Fruit fly (Drosophila melanogaster) whole organism, embryonic: ENCODE data around the gene CG12379.

ENCODE experiments used
- Atf-2 ChIP-seq: fragments of 200-800 bp; sonication (Bioruptor generic); optimal IDR thresholded peaks from 2 replicates; lab custom pipeline; 2016; ENCODE audit warnings: missing biosample characterization, missing genetic modification characterization
- CG10431 ChIP-seq: fragments of 200-800 bp; sonication (Bioruptor generic); optimal IDR thresholded peaks from 3 replicates; lab custom pipeline; 2018; ENCODE audit warnings: missing biosample characterization, mild to moderate bottlenecking, missing genetic modification characterization
- CG1233 ChIP-seq: fragments of 200-800 bp; sonication (Bioruptor generic); optimal IDR thresholded peaks from 4 replicates; lab custom pipeline; 2018; ENCODE audit warnings: missing biosample characterization, mild to moderate bottlenecking, missing genetic modification characterization
- CG17568 ChIP-seq: fragments of 200-800 bp; sonication (Bioruptor generic); optimal IDR thresholded peaks from 2 replicates; lab custom pipeline; 2018; ENCODE audit warnings: missing biosample characterization, mild to moderate bottlenecking, missing genetic modification characterization, moderate library complexity
- CG18262 ChIP-seq: fragments of 200-800 bp; optimal IDR thresholded peaks from 3 replicates; lab custom pipeline; 2019; ENCODE audit warnings: missing biosample characterization, mild to moderate bottlenecking, missing genetic modification characterization, moderate library complexity
- CG18764 ChIP-seq: fragments of 200-800 bp; sonication (Bioruptor generic); optimal IDR thresholded peaks from 3 replicates; lab custom pipeline; 2016; ENCODE audit warnings: missing biosample characterization, missing genetic modification characterization
- CG2120 ChIP-seq: fragments of 200-800 bp; sonication (Bioruptor generic); optimal IDR thresholded peaks from 3 replicates; lab custom pipeline; 2016; ENCODE audit warnings: missing biosample characterization, missing genetic modification characterization
- CG2202 ChIP-seq: fragments of 200-800 bp; sonication (Bioruptor generic); optimal IDR thresholded peaks from 2 replicates; lab custom pipeline; 2018; ENCODE audit warnings: missing biosample characterization, mild to moderate bottlenecking, missing genetic modification characterization
- CG31441 ChIP-seq: fragments of 200-800 bp; sonication (Bioruptor generic); IDR thresholded peaks from 2 replicates; pipeline ENCODE4 v1.3.6; 2022; ENCODE audit warnings: missing biosample characterization, missing genetic modification characterization
- CG3163 ChIP-seq: fragments of 200-800 bp; sonication (Bioruptor generic); optimal IDR thresholded peaks from 3 replicates; lab custom pipeline; 2016; ENCODE audit warnings: missing biosample characterization, missing genetic modification characterization
- CG3847 ChIP-seq: fragments of 200-800 bp; sonication (Bioruptor generic); IDR thresholded peaks from 2 replicates; pipeline ENCODE4 v1.3.6; 2022; ENCODE audit warnings: missing biosample characterization, missing genetic modification characterization
- CG5180 ChIP-seq: fragments of 200-800 bp; sonication (Bioruptor generic); optimal IDR thresholded peaks from 3 replicates; lab custom pipeline; 2017; ENCODE audit warnings: missing biosample characterization, missing genetic modification characterization, mild to moderate bottlenecking, moderate library complexity, missing genetic modification reagents
- CG6175 ChIP-seq: fragments of 200-800 bp; sonication (Bioruptor generic); IDR thresholded peaks from 3 replicates; pipeline ENCODE4 v1.3.6; 2022; ENCODE audit warnings: missing biosample characterization, missing genetic modification characterization
- CG7786 ChIP-seq: fragments of 200-800 bp; sonication (Bioruptor generic); optimal IDR thresholded peaks from 2 replicates; lab custom pipeline; 2016; ENCODE audit warnings: missing biosample characterization, missing genetic modification characterization
- CG7928 ChIP-seq: fragments of 200-800 bp; sonication (Bioruptor generic); optimal IDR thresholded peaks from 2 replicates; lab custom pipeline; 2017; ENCODE audit warnings: missing biosample characterization, mild to moderate bottlenecking, missing genetic modification characterization
- CG7963 ChIP-seq: fragments of 200-800 bp; sonication (Bioruptor generic); IDR thresholded peaks from 3 replicates; pipeline ENCODE4 v1.3.6; 2022; ENCODE audit warnings: missing biosample characterization, missing genetic modification characterization; ENCODE audit not compliant: partially characterized antibody
- CG8359 ChIP-seq: fragments of 200-800 bp; sonication (Bioruptor generic); optimal IDR thresholded peaks from 2 replicates; lab custom pipeline; 2017; ENCODE audit warnings: missing biosample characterization, mild to moderate bottlenecking, missing genetic modification characterization, borderline replicate concordance
- CG9437 ChIP-seq: fragments of 200-800 bp; sonication (Bioruptor generic); optimal IDR thresholded peaks from 2 replicates; lab custom pipeline; 2018; ENCODE audit warnings: missing biosample characterization, mild to moderate bottlenecking, missing genetic modification characterization
- CG9876 ChIP-seq: fragments of 200-800 bp; sonication (Bioruptor generic); optimal IDR thresholded peaks from 2 replicates; lab custom pipeline; 2016; ENCODE audit warnings: missing biosample characterization, missing genetic modification characterization
- CHES-1-like ChIP-seq: fragments of 200-800 bp; sonication (Bioruptor generic); optimal IDR thresholded peaks from 2 replicates; lab custom pipeline; 2016; ENCODE audit warnings: missing biosample characterization, missing genetic modification characterization
- D19B ChIP-seq: fragments of 200-800 bp; sonication (Bioruptor generic); optimal IDR thresholded peaks from 2 replicates; lab custom pipeline; 2017; ENCODE audit warnings: missing biosample characterization, mild to moderate bottlenecking, missing genetic modification characterization
- Dbx ChIP-seq: fragments of 200-800 bp; sonication (Bioruptor generic); IDR thresholded peaks from 3 replicates; pipeline ENCODE4 v1.3.6; 2022; ENCODE audit warnings: missing biosample characterization, missing genetic modification characterization
- E2f1 ChIP-seq: fragments of 200-800 bp; sonication (Bioruptor generic); IDR thresholded peaks from 2 replicates; pipeline ENCODE4 v1.3.6; 2022; ENCODE audit warnings: missing biosample characterization, missing genetic modification characterization
- Fer2 ChIP-seq: fragments of 200-800 bp; sonication (Bioruptor generic); optimal IDR thresholded peaks from 2 replicates; lab custom pipeline; 2018; ENCODE audit warnings: missing biosample characterization, mild to moderate bottlenecking, missing genetic modification characterization, moderate library complexity
- H2.0 ChIP-seq: fragments of 200-800 bp; sonication (Bioruptor generic); IDR thresholded peaks from 2 replicates; pipeline ENCODE4 v1.3.6; 2022; ENCODE audit warnings: missing biosample characterization, missing genetic modification characterization
- HmgZ ChIP-seq: fragments of 200-800 bp; sonication (Bioruptor generic); optimal IDR thresholded peaks from 2 replicates; lab custom pipeline; 2018; ENCODE audit warnings: missing biosample characterization, mild to moderate bottlenecking, missing genetic modification characterization
- Lpt ChIP-seq: fragments of >200 bp; optimal IDR thresholded peaks from 2 replicates; lab custom pipeline; 2018; ENCODE audit warnings: missing biosample characterization, missing genetic modification characterization
- Mad ChIP-seq: fragments of 200-800 bp; sonication (Bioruptor generic); optimal IDR thresholded peaks from 2 replicates; lab custom pipeline; 2016; ENCODE audit warnings: missing biosample characterization, missing genetic modification characterization
- Nf-YC ChIP-seq: fragments of 200-800 bp; optimal IDR thresholded peaks from 3 replicates; lab custom pipeline; 2019; ENCODE audit warnings: missing biosample characterization, mild to moderate bottlenecking, missing genetic modification characterization, moderate library complexity
- Opbp ChIP-seq: fragments of 200-800 bp; sonication (Bioruptor generic); IDR thresholded peaks from 3 replicates; pipeline ENCODE4 v1.3.6; 2022; ENCODE audit warnings: missing biosample characterization, missing genetic modification characterization; ENCODE audit not compliant: partially characterized antibody
- Sin3A ChIP-seq: fragments of >200 bp; optimal IDR thresholded peaks from 2 replicates; lab custom pipeline; 2018
- br ChIP-seq: fragments of >200 bp; optimal IDR thresholded peaks from 2 replicates; lab custom pipeline; 2017
- chinmo ChIP-seq: fragments of 200-800 bp; sonication (Bioruptor generic); IDR thresholded peaks from 4 replicates; pipeline ENCODE4 v1.3.6; 2022; ENCODE audit warnings: missing biosample characterization, missing genetic modification characterization; ENCODE audit not compliant: partially characterized antibody
- chm ChIP-seq: fragments of 200-800 bp; sonication (Bioruptor generic); IDR thresholded peaks from 2 replicates; pipeline ENCODE4 v1.3.6; 2022; ENCODE audit warnings: missing biosample characterization, missing genetic modification characterization
- da ChIP-seq: fragments of 200-800 bp; sonication (Bioruptor generic); optimal IDR thresholded peaks from 2 replicates; lab custom pipeline; 2016; ENCODE audit warnings: missing biosample characterization, missing genetic modification characterization
- gcm ChIP-seq: fragments of 200-800 bp; sonication (Bioruptor generic); optimal IDR thresholded peaks from 2 replicates; lab custom pipeline; 2019; ENCODE audit warnings: missing biosample characterization, mild to moderate bottlenecking, missing genetic modification characterization, moderate library complexity
- gcm2 ChIP-seq: fragments of 200-800 bp; sonication (Bioruptor generic); optimal IDR thresholded peaks from 2 replicates; lab custom pipeline; 2016; ENCODE audit warnings: missing biosample characterization, missing genetic modification characterization
- ind ChIP-seq: fragments of 200-800 bp; sonication (Bioruptor generic); optimal IDR thresholded peaks from 3 replicates; lab custom pipeline; 2016; ENCODE audit warnings: missing biosample characterization, missing genetic modification characterization
- klu ChIP-seq: fragments of 200-800 bp; sonication (Bioruptor generic); IDR thresholded peaks from 2 replicates; pipeline ENCODE4 v1.3.6; 2022; ENCODE audit warnings: missing biosample characterization, missing genetic modification characterization
- lbe ChIP-seq: fragments of 200-800 bp; sonication (Bioruptor generic); optimal IDR thresholded peaks from 2 replicates; lab custom pipeline; 2016; ENCODE audit warnings: missing biosample characterization, mild to moderate bottlenecking, missing genetic modification characterization
- nau ChIP-seq: fragments of 200-800 bp; sonication (Bioruptor generic); optimal IDR thresholded peaks from 3 replicates; lab custom pipeline; 2017; ENCODE audit warnings: missing biosample characterization, mild to moderate bottlenecking, missing genetic modification characterization, missing genetic modification reagents
- pfk ChIP-seq: fragments of 200-800 bp; sonication (Bioruptor generic); optimal IDR thresholded peaks from 2 replicates; lab custom pipeline; 2018; ENCODE audit warnings: missing biosample characterization, mild to moderate bottlenecking, missing genetic modification characterization, moderate library complexity
- pum ChIP-seq: fragments of 200-800 bp; sonication (Bioruptor generic); optimal IDR thresholded peaks from 2 replicates; lab custom pipeline; 2016; ENCODE audit warnings: missing biosample characterization, missing genetic modification characterization
- ranshi ChIP-seq: fragments of 200-800 bp; sonication (Bioruptor generic); IDR thresholded peaks from 2 replicates; pipeline ENCODE4 v1.3.6; 2022; ENCODE audit warnings: missing biosample characterization, missing genetic modification characterization
- sim ChIP-seq: fragments of 200-800 bp; sonication (Bioruptor generic); IDR thresholded peaks from 2 replicates; pipeline ENCODE4 v1.3.6; 2022; ENCODE audit warnings: missing biosample characterization, missing genetic modification characterization
- slou ChIP-seq: fragments of 200-800 bp; sonication (Bioruptor generic); optimal IDR thresholded peaks from 3 replicates; lab custom pipeline; 2016; ENCODE audit warnings: missing biosample characterization, missing genetic modification characterization
- slp2 ChIP-seq: fragments of 200-800 bp; sonication (Bioruptor generic); optimal IDR thresholded peaks from 2 replicates; lab custom pipeline; 2016; ENCODE audit warnings: missing biosample characterization, missing genetic modification characterization
- tin ChIP-seq: fragments of 200-800 bp; sonication (Bioruptor generic); optimal IDR thresholded peaks from 3 replicates; lab custom pipeline; 2016; ENCODE audit warnings: missing biosample characterization, missing genetic modification characterization
- tll ChIP-seq, 2 experiments: fragments of 200-800 bp in 1 of 2; fragments of >200 bp in 1 of 2; sonication (Bioruptor generic) in 1 of 2; optimal IDR thresholded peaks; 2 replicates each; lab custom pipeline; 2017 to 2019; ENCODE audit warnings: missing biosample characterization in 2 of 2, missing genetic modification characterization in 2 of 2, mild to moderate bottlenecking in 1 of 2, moderate library complexity in 1 of 2
- ttk ChIP-seq: fragments of 200-800 bp; sonication (Bioruptor generic); IDR thresholded peaks from 2 replicates; pipeline ENCODE4 v2.1.2; 2022; ENCODE audit warnings: missing biosample characterization, missing genetic modification characterization
- wek ChIP-seq: fragments of 200-800 bp; sonication (Bioruptor generic); optimal IDR thresholded peaks from 3 replicates; lab custom pipeline; 2018; ENCODE audit warnings: missing biosample characterization, mild to moderate bottlenecking, missing genetic modification characterization, moderate library complexity

Gene CG12379

DNA sequence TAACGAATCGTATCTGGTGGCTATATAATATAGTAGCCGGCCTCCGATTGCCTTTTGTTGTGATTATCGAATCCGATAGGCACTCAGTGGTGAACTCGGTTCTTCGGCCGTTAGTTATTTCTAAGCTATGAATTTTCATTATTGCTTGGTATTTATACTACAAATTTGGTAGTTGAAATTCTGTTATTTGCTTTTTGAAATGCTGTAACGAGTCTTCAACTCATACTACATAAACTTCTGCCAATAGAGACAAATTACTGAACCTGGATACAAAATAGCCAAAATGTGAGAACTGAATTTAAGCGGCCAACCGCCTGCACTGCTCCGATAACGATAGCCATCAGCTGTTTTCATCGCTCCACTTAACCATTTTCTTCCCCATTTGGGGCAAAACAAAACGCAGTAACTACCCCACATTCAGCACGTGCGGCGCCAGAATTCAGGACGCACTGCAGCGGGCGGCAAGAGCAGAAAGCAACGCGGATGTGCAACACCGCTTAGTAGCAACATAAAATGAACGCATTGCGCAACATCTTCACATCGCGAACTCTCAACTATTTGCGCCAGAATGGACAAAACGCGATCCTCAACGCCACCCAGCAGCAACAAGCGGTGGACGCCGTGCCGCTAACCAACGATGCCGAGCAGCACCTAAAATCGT lies 5.2 kb upstream of the CG12379 start, which contains the start of the genes CG11679 and CG8206 (continued):
- TF ChIP-seq CG7963 (GFP tag; lab: Robert Waterston, UW) (0 out of 3 replicates have a peak, but pooled peaks have one; percentile 19), sim (GFP tag; lab: Robert Waterston, UW) (no peak), CG9876 (GFP tag; lab: Kevin White, UChicago) (no peak), CG17568 (GFP tag; lab: Kevin White, UChicago) (no peak), E2f1 (GFP tag; lab: Robert Waterston, UW) (no peak), Opbp (GFP tag; lab: Robert Waterston, UW) (no peak), CG18262 (tag; lab: Kevin White, UChicago) (peak; percentile 29), Atf-2 (peak; percentile 31), klu (GFP tag; lab: Robert Waterston, UW) (peak; percentile 19; the same call in 1 of the 2 replicates), gcm2 (GFP tag; lab: Kevin White, UChicago) (no peak), Nf-YC (tag; lab: Kevin White, UChicago) (peak; percentile 42), CG10431 (GFP tag; lab: Kevin White, UChicago) (no peak), CG5180 (no peak), slou (no peak), CG6175 (GFP tag; lab: Robert Waterston, UW) (no peak), CG1233 (GFP tag; lab: Kevin White, UChicago) (no peak), Fer2 (no peak), da (GFP tag; lab: Kevin White, UChicago) (no peak), Lpt (GFP tag; lab: Kevin White, UChicago) (no peak), CHES-1-like (GFP tag; lab: Kevin White, UChicago) (peak; percentile 54), pfk (GFP tag; lab: Kevin White, UChicago) (no peak), tll (GFP tag; optimal IDR thresholded peaks at IDR 0.05; lab: Kevin White, UChicago) (peak in 1 of 2 experiments; percentile 36), gcm (GFP tag; lab: Kevin White, UChicago) (no peak), ranshi (peak; percentile 39; the same call in 1 of the 2 replicates), ind (GFP tag; lab: Kevin White, UChicago) (peak; percentile 30), Dbx (GFP tag; lab: Robert Waterston, UW) (no peak), H2.0 (no peak), CG2202 (no peak), Sin3A (lab: Kevin White, UChicago) (peak; percentile 60), CG3847 (GFP tag; lab: Robert Waterston, UW) (0 out of 2 replicates have a peak, but pooled peaks have one; percentile 24), CG31441 (GFP tag; lab: Robert Waterston, UW) (no peak), CG2120 (GFP tag; lab: Kevin White, UChicago) (peak; percentile 66), CG9437 (no peak), br (lab: Kevin White, UChicago) (no peak), CG7928 (no peak), D19B (GFP tag; lab: Kevin White, UChicago) (no peak), ttk (GFP tag; lab: Robert Waterston, UW) (no peak), chm (no peak), lbe (no peak), chinmo (0 out of 4 replicates have a peak, but pooled peaks have one; percentile 44), CG3163 (GFP tag; lab: Kevin White, UChicago) (no peak), wek (GFP tag; lab: Kevin White, UChicago) (no peak), nau (GFP tag; lab: Kevin White, UChicago) (no peak), CG8359 (GFP tag; lab: Kevin White, UChicago) (no peak), pum (peak; percentile 54), tin (GFP tag; lab: Kevin White, UChicago) (peak; percentile 6), CG7786 (GFP tag; lab: Kevin White, UChicago) (peak; percentile 54), Mad (GFP tag; lab: Kevin White, UChicago) (no peak), CG18764 (GFP tag; lab: Kevin White, UChicago) (no peak), slp2 (GFP tag; lab: Kevin White, UChicago) (no peak), HmgZ (peak; percentile 57)
